Fruit fly (Drosophila melanogaster): ENCODE data around the gene Pcyt2.

Pcyt2 gene

DNA sequence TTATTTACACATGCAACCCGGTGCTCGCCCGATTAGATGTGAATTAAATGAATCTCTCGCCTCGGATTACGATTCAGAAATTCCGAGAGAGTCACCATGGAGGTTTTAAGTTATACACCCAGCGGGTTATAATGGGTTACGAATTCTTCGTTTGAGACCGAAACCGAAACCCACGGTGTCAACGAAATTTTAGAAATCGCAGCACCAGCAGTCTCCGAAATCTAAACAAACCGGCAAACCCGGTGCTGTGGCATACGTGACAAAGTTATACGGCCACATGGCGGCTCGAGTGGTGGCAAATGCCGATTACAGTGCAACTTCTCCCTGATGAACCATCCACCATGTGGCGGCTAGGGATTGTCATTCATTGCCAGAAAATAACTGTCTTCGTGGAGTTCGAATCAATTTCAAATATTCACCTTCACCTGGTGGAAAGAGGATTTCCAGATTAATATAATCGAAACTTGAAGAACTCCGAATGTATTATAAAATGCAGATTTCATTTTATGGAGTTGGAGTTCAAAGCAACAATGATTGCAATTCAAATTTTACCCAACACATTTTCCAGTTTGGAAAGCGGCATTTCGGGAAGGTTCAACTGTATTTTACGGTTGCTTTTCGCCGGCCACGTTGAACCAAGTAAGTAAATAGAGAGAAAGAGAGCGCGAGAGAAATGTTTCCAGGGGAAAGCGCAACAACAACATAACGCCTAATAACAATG, 37.3 kb upstream of the Pcyt2 start (continued):
- TF ChIP-seq her (GFP tag; optimal IDR thresholded peaks at IDR 0.05) (peak; percentile 30), CG11398 (GFP tag; optimal IDR thresholded peaks at IDR 0.05) (peak; percentile 76), Deaf1 (tag; optimal IDR thresholded peaks at IDR 0.05) (peak; percentile 9), chinmo (GFP tag; IDR thresholded peaks at IDR 0.05; ENCODE audit: partially characterized antibody) (no peak), BEAF-32 (GFP tag; optimal IDR thresholded peaks at IDR 0.05) (no peak), fd102C (GFP tag; optimal IDR thresholded peaks at IDR 0.05) (no peak), sim (GFP tag; IDR thresholded peaks at IDR 0.05) (0 out of 2 replicates have a peak, but pooled peaks have one; percentile 6), ac (GFP tag; optimal IDR thresholded peaks at IDR 0.05) (peak; percentile 6), oc (tag; optimal IDR thresholded peaks at IDR 0.05) (peak; percentile 77), jing (GFP tag; optimal IDR thresholded peaks at IDR 0.05) (peak; percentile 51), Hr78 (GFP tag; optimal IDR thresholded peaks at IDR 0.05) (no peak), CG14667 (GFP tag; IDR thresholded peaks at IDR 0.05) (no peak), CG12219 (GFP tag; optimal IDR thresholded peaks at IDR 0.05) (peak; percentile 68), tap (tag; optimal IDR thresholded peaks at IDR 0.05) (peak; percentile 68), CG18619 (GFP tag; optimal IDR thresholded peaks at IDR 0.05) (peak; percentile 78), CG12299 (tag; optimal IDR thresholded peaks at IDR 0.05) (peak; percentile 56), CG12104 (GFP tag; optimal IDR thresholded peaks at IDR 0.05) (peak; percentile 23), C15 (GFP tag; IDR thresholded peaks at IDR 0.05) (no peak), fd3F (GFP tag; optimal IDR thresholded peaks at IDR 0.05) (peak; percentile 17), CG12659 (GFP tag; optimal IDR thresholded peaks at IDR 0.05) (peak; percentile 23), gcm2 (GFP tag; optimal IDR thresholded peaks at IDR 0.05) (peak; percentile 28), Gsc (GFP tag; IDR thresholded peaks at IDR 0.05) (peak; percentile 34; the same call in 1 of the 2 replicates), ara (GFP tag; IDR thresholded peaks at IDR 0.05) (peak; percentile 72), TFAM (GFP tag; optimal IDR thresholded peaks at IDR 0.05) (no peak), CG9932 (GFP tag; IDR thresholded peaks at IDR 0.05) (peak; percentile 25; the same call in 1 of the 2 replicates), eyg (GFP tag; optimal IDR thresholded peaks at IDR 0.05) (peak; percentile 7), lilli (GFP tag; optimal IDR thresholded peaks at IDR 0.05) (peak; percentile 79), Eip74EF (GFP tag; optimal IDR thresholded peaks at IDR 0.05) (peak in 1 of 2 experiments; percentile 75), dan (GFP tag; IDR thresholded peaks at IDR 0.05) (no peak), fu2 (GFP tag; optimal IDR thresholded peaks at IDR 0.05) (peak; percentile 24), CG11504 (tag; optimal IDR thresholded peaks at IDR 0.05) (peak; percentile 83), stwl (tag; optimal IDR thresholded peaks at IDR 0.05) (no peak), Dll (GFP tag; IDR thresholded peaks at IDR 0.05; ENCODE audit: partially characterized antibody) (no peak), CG7271 (tag; optimal IDR thresholded peaks at IDR 0.05) (no peak), CG12391 (tag; optimal IDR thresholded peaks at IDR 0.05) (peak; percentile 75), da (GFP tag; optimal IDR thresholded peaks at IDR 0.05) (no peak), CG15269 (tag; optimal IDR thresholded peaks at IDR 0.05) (peak; percentile 58), CG12071 (GFP tag; optimal IDR thresholded peaks at IDR 0.05) (peak; percentile 53), pan (optimal IDR thresholded peaks at IDR 0.05) (no peak), pan (GFP tag; optimal IDR thresholded peaks at IDR 0.05 in 1 of 2, IDR thresholded peaks at IDR 0.05 in 1 of 2) (peak in 1 of 2 experiments; percentile 46), E2f2 (GFP tag; IDR thresholded peaks at IDR 0.05) (peak; percentile 35; the same call in 1 of the 2 replicates), Nf-YB (GFP tag; optimal IDR thresholded peaks at IDR 0.05) (peak; percentile 33), twi (tag; optimal IDR thresholded peaks at IDR 0.05) (peak; percentile 76), gt (GFP tag; IDR thresholded peaks at IDR 0.05) (no peak), Adf1 (GFP tag; IDR thresholded peaks at IDR 0.05) (no peak), tna (GFP tag; IDR thresholded peaks at IDR 0.05; ENCODE audit: partially characterized antibody) (no peak), gfzf (GFP tag; optimal IDR thresholded peaks at IDR 0.05) (peak; percentile 13), CG7357 (GFP tag; IDR thresholded peaks at IDR 0.05) (peak; percentile 41; the same call in 1 of the 3 replicates)

All from whole organism, embryonic.